Fruit fly (Drosophila melanogaster) whole organism, embryonic: Measurements from ENCODE around the gene CG13385.

Experiments used
- B-H1 ChIP-seq: fragments of 200-800 bp; sonication (Bioruptor generic); IDR thresholded peaks from 3 replicates; pipeline ENCODE4 v1.3.6; 2022; ENCODE audit warnings: missing biosample characterization, missing genetic modification characterization
- Bgb ChIP-seq: fragments of 200-800 bp; sonication (Bioruptor generic); IDR thresholded peaks from 2 replicates; pipeline ENCODE4 v1.3.6; 2022; ENCODE audit warnings: missing biosample characterization, missing genetic modification characterization; ENCODE audit not compliant: partially characterized antibody
- Blimp-1 ChIP-seq: fragments of 200-800 bp; sonication (Bioruptor generic); optimal IDR thresholded peaks from 3 replicates; lab custom pipeline; 2018; ENCODE audit warnings: missing biosample characterization, missing genetic modification characterization, mild to moderate bottlenecking, moderate library complexity, missing genetic modification reagents
- CG11504 ChIP-seq: fragments of 200-800 bp; sonication (Bioruptor generic); optimal IDR thresholded peaks from 3 replicates; lab custom pipeline; 2019; ENCODE audit warnings: missing biosample characterization, mild to moderate bottlenecking, missing genetic modification characterization, moderate library complexity
- CG12219 ChIP-seq: fragments of 200-800 bp; sonication (Bioruptor generic); optimal IDR thresholded peaks from 3 replicates; lab custom pipeline; 2018; ENCODE audit warnings: missing biosample characterization, mild to moderate bottlenecking, missing genetic modification characterization
- CG13123 ChIP-seq: fragments of 200-800 bp; sonication (Bioruptor generic); optimal IDR thresholded peaks from 2 replicates; lab custom pipeline; 2016; ENCODE audit warnings: missing biosample characterization, missing genetic modification characterization
- CG1529 ChIP-seq: fragments of 200-800 bp; sonication (Bioruptor generic); optimal IDR thresholded peaks from 3 replicates; lab custom pipeline; 2018; ENCODE audit warnings: missing biosample characterization, missing genetic modification characterization
- CG15601 ChIP-seq: fragments of 200-800 bp; sonication (Bioruptor generic); optimal IDR thresholded peaks from 3 replicates; lab custom pipeline; 2019; ENCODE audit warnings: missing biosample characterization, mild to moderate bottlenecking, missing genetic modification characterization, moderate library complexity
- CG17359 ChIP-seq: fragments of 200-800 bp; sonication (Bioruptor generic); optimal IDR thresholded peaks from 3 replicates; lab custom pipeline; 2018; ENCODE audit warnings: missing biosample characterization, mild to moderate bottlenecking, missing genetic modification characterization, moderate library complexity
- CG17385 ChIP-seq: fragments of 200-800 bp; sonication (Bioruptor generic); optimal IDR thresholded peaks from 3 replicates; lab custom pipeline; 2018; ENCODE audit warnings: missing biosample characterization, mild to moderate bottlenecking, missing genetic modification characterization
- CG2712 ChIP-seq: fragments of 200-800 bp; optimal IDR thresholded peaks from 3 replicates; lab custom pipeline; 2019; ENCODE audit warnings: missing biosample characterization, mild to moderate bottlenecking, missing genetic modification characterization, moderate library complexity
- CG3281 ChIP-seq: fragments of 200-800 bp; sonication (Bioruptor generic); optimal IDR thresholded peaks from 3 replicates; lab custom pipeline; 2017; ENCODE audit warnings: missing biosample characterization, mild to moderate bottlenecking, missing genetic modification characterization
- CG3847 ChIP-seq: fragments of 200-800 bp; sonication (Bioruptor generic); IDR thresholded peaks from 2 replicates; pipeline ENCODE4 v1.3.6; 2022; ENCODE audit warnings: missing biosample characterization, missing genetic modification characterization
- CG6272 ChIP-seq: fragments of 200-800 bp; sonication (Bioruptor generic); IDR thresholded peaks from 2 replicates; pipeline ENCODE4 v1.3.6; 2022; ENCODE audit warnings: missing biosample characterization, missing genetic modification characterization
- CG6683 ChIP-seq: fragments of 200-800 bp; sonication (Bioruptor generic); optimal IDR thresholded peaks from 2 replicates; lab custom pipeline; 2017; ENCODE audit warnings: missing biosample characterization, mild to moderate bottlenecking, missing genetic modification characterization, missing genetic modification reagents
- CG6765 ChIP-seq: fragments of 200-800 bp; sonication (Bioruptor generic); optimal IDR thresholded peaks from 3 replicates; lab custom pipeline; 2017; ENCODE audit warnings: missing biosample characterization, mild to moderate bottlenecking, missing genetic modification characterization
- D ChIP-seq, 2 experiments: fragments of 200-800 bp in 1 of 2; fragments of >200 bp in 1 of 2; sonication (Bioruptor generic) in 1 of 2; optimal IDR thresholded peaks; 2 replicates in 1 of 2; 3 replicates in 1 of 2; lab custom pipeline; 2017; ENCODE audit warnings: mild to moderate bottlenecking in 1 of 2, missing biosample characterization in 1 of 2, missing genetic modification characterization in 1 of 2, missing genetic modification reagents in 1 of 2
- Dip3 ChIP-seq: fragments of 200-800 bp; sonication (Bioruptor generic); optimal IDR thresholded peaks from 3 replicates; lab custom pipeline; 2016; ENCODE audit warnings: missing biosample characterization, missing genetic modification characterization
- Doc3 ChIP-seq: fragments of 200-800 bp; sonication (Bioruptor generic); IDR thresholded peaks from 3 replicates; pipeline ENCODE4 v1.3.6; 2022; ENCODE audit warnings: missing biosample characterization, missing genetic modification characterization; ENCODE audit not compliant: partially characterized antibody
- Ets97D ChIP-seq: fragments of 200-800 bp; sonication (Bioruptor generic); optimal IDR thresholded peaks from 3 replicates; lab custom pipeline; 2016; ENCODE audit warnings: missing biosample characterization, missing genetic modification characterization
- HLHmδ ChIP-seq: fragments of 200-800 bp; sonication (Bioruptor generic); optimal IDR thresholded peaks from 2 replicates; lab custom pipeline; 2018; ENCODE audit warnings: missing biosample characterization, mild to moderate bottlenecking, missing genetic modification characterization, moderate library complexity
- Hr51 ChIP-seq, 2 experiments: fragments of 200-800 bp; sonication (Bioruptor generic); optimal IDR thresholded peaks; 2 replicates in 1 of 2; 3 replicates in 1 of 2; lab custom pipeline; 2016 to 2018; ENCODE audit warnings: missing biosample characterization in 2 of 2, missing genetic modification characterization in 2 of 2, mild to moderate bottlenecking in 1 of 2, moderate library complexity in 1 of 2
- Mad ChIP-seq: fragments of 200-800 bp; sonication (Bioruptor generic); optimal IDR thresholded peaks from 2 replicates; lab custom pipeline; 2016; ENCODE audit warnings: missing biosample characterization, missing genetic modification characterization
- NC2β ChIP-seq: fragments of 200-800 bp; sonication (Bioruptor generic); optimal IDR thresholded peaks from 2 replicates; lab custom pipeline; 2016; ENCODE audit warnings: missing biosample characterization, missing genetic modification characterization
- Rx ChIP-seq: fragments of 200-800 bp; sonication (Bioruptor generic); IDR thresholded peaks from 2 replicates; pipeline ENCODE4 v1.3.6; 2022; ENCODE audit warnings: missing biosample characterization, missing genetic modification characterization
- Spps ChIP-seq: fragments of 200-800 bp; sonication (Bioruptor generic); optimal IDR thresholded peaks from 2 replicates; lab custom pipeline; 2018; ENCODE audit warnings: missing biosample characterization, mild to moderate bottlenecking, missing genetic modification characterization
- ab ChIP-seq: fragments of 200-800 bp; sonication (Bioruptor generic); optimal IDR thresholded peaks from 2 replicates; lab custom pipeline; 2016; ENCODE audit warnings: missing biosample characterization, missing genetic modification characterization
- abd-A ChIP-seq: fragments of 200-800 bp; sonication (Bioruptor generic); optimal IDR thresholded peaks from 3 replicates; lab custom pipeline; 2019; ENCODE audit warnings: missing biosample characterization, mild to moderate bottlenecking, missing genetic modification characterization, moderate library complexity
- aop ChIP-seq: fragments of 200-800 bp; sonication (Bioruptor generic); IDR thresholded peaks from 2 replicates; pipeline ENCODE4 v1.3.6; 2022; ENCODE audit warnings: missing biosample characterization, missing genetic modification characterization
- ara ChIP-seq: fragments of 200-800 bp; sonication (Bioruptor generic); IDR thresholded peaks from 2 replicates; pipeline ENCODE4 v1.3.6; 2022; ENCODE audit warnings: missing biosample characterization, missing genetic modification characterization
- bowl ChIP-seq: fragments of 200-800 bp; sonication (Bioruptor generic); IDR thresholded peaks from 2 replicates; pipeline ENCODE4 v1.3.6; 2022; ENCODE audit warnings: missing biosample characterization, missing genetic modification characterization
- corto ChIP-seq: fragments of 200-800 bp; sonication (Bioruptor generic); optimal IDR thresholded peaks from 2 replicates; lab custom pipeline; 2016; ENCODE audit warnings: missing biosample characterization, mild to moderate bottlenecking, missing genetic modification characterization, moderate library complexity
- eyg ChIP-seq: fragments of 200-800 bp; sonication (Bioruptor generic); optimal IDR thresholded peaks from 3 replicates; lab custom pipeline; 2016; ENCODE audit warnings: missing biosample characterization, missing genetic modification characterization
- fd64A ChIP-seq: fragments of 200-800 bp; sonication (Bioruptor generic); optimal IDR thresholded peaks from 3 replicates; lab custom pipeline; 2018; ENCODE audit warnings: missing biosample characterization, mild to moderate bottlenecking, missing genetic modification characterization
- fd96Cb ChIP-seq: fragments of 200-800 bp; sonication (Bioruptor generic); optimal IDR thresholded peaks from 2 replicates; lab custom pipeline; 2018; ENCODE audit warnings: missing biosample characterization, mild to moderate bottlenecking, missing genetic modification characterization, moderate library complexity
- gcm ChIP-seq: fragments of 200-800 bp; sonication (Bioruptor generic); optimal IDR thresholded peaks from 2 replicates; lab custom pipeline; 2019; ENCODE audit warnings: missing biosample characterization, mild to moderate bottlenecking, missing genetic modification characterization, moderate library complexity
- grn ChIP-seq: fragments of 200-800 bp; sonication (Bioruptor generic); optimal IDR thresholded peaks from 3 replicates; lab custom pipeline; 2017; ENCODE audit warnings: missing biosample characterization, missing genetic modification characterization
- gro ChIP-seq: fragments of 200-800 bp; sonication (Bioruptor generic); optimal IDR thresholded peaks from 2 replicates; lab custom pipeline; 2016; ENCODE audit warnings: missing biosample characterization, missing genetic modification characterization
- kah ChIP-seq: fragments of 200-800 bp; sonication (Bioruptor generic); optimal IDR thresholded peaks from 2 replicates; lab custom pipeline; 2018; ENCODE audit warnings: missing biosample characterization, mild to moderate bottlenecking, missing genetic modification characterization
- maf-S ChIP-seq: fragments of 200-800 bp; sonication (Bioruptor generic); optimal IDR thresholded peaks from 2 replicates; lab custom pipeline; 2016; ENCODE audit warnings: missing biosample characterization, missing genetic modification characterization
- odd ChIP-seq: fragments of 200-800 bp; sonication (Bioruptor generic); optimal IDR thresholded peaks from 2 replicates; lab custom pipeline; 2017; ENCODE audit warnings: missing biosample characterization, mild to moderate bottlenecking, missing genetic modification characterization
- pros ChIP-seq: fragments of 200-800 bp; sonication (Bioruptor generic); optimal IDR thresholded peaks from 3 replicates; lab custom pipeline; 2019; ENCODE audit warnings: missing biosample characterization, mild to moderate bottlenecking, missing genetic modification characterization, moderate library complexity
- schlank ChIP-seq: fragments of 200-800 bp; sonication (Bioruptor generic); optimal IDR thresholded peaks from 2 replicates; lab custom pipeline; 2018; ENCODE audit warnings: missing biosample characterization, mild to moderate bottlenecking, missing genetic modification characterization
- sd ChIP-seq: fragments of 200-800 bp; sonication (Bioruptor generic); optimal IDR thresholded peaks from 3 replicates; lab custom pipeline; 2018; ENCODE audit warnings: missing biosample characterization, mild to moderate bottlenecking, missing genetic modification characterization, moderate library complexity
- sna ChIP-seq: fragments of 200-800 bp; sonication (Bioruptor generic); IDR thresholded peaks from 2 replicates; pipeline ENCODE4 v1.3.6; 2022; ENCODE audit warnings: missing biosample characterization, missing genetic modification characterization; ENCODE audit not compliant: partially characterized antibody
- usp ChIP-seq: fragments of >200 bp; optimal IDR thresholded peaks from 2 replicates; lab custom pipeline; 2017; ENCODE audit warnings: missing biosample characterization, missing genetic modification characterization
- zen2 ChIP-seq: fragments of 200-800 bp; sonication (Bioruptor generic); IDR thresholded peaks from 3 replicates; pipeline ENCODE4 v1.3.6; 2022; ENCODE audit warnings: missing biosample characterization, missing genetic modification characterization; ENCODE audit not compliant: partially characterized antibody

The CG13385 gene

dm6 chr2L:8403286-8404270 lies 7.1 kb downstream of the CG13385 start, which contains the start of gene emb (continued):
- TF ChIP-seq CG1529 (GFP tag; lab: Kevin White, UChicago) (no peak), CG17385 (GFP tag; lab: Kevin White, UChicago) (peak; percentile 85), corto (GFP tag; lab: Kevin White, UChicago) (no peak), CG11504 (tag; lab: Kevin White, UChicago) (no peak), gro (GFP tag; lab: Kevin White, UChicago) (no peak), CG6683 (no peak), aop (GFP tag; lab: Robert Waterston, UW) (0 out of 2 replicates have a peak, but pooled peaks have one; percentile 30), sna (GFP tag; lab: Robert Waterston, UW) (peak; percentile 93), Dip3 (GFP tag; lab: Kevin White, UChicago) (no peak), CG13123 (GFP tag; lab: Kevin White, UChicago) (no peak), Rx (GFP tag; lab: Robert Waterston, UW) (0 out of 2 replicates have a peak, but pooled peaks have one; percentile 25), usp (GFP tag; lab: Kevin White, UChicago) (no peak), NC2β (GFP tag; lab: Kevin White, UChicago) (peak; percentile 47), CG3847 (peak; percentile 59), zen2 (GFP tag; lab: Robert Waterston, UW) (peak; percentile 93), eyg (GFP tag; lab: Kevin White, UChicago) (peak; percentile 29), D (optimal IDR thresholded peaks at IDR 0.05; lab: Kevin White, UChicago) (no peak), D (GFP tag; optimal IDR thresholded peaks at IDR 0.05; lab: Kevin White, UChicago) (no peak), CG2712 (tag; lab: Kevin White, UChicago) (peak; percentile 68), Hr51 (GFP tag; optimal IDR thresholded peaks at IDR 0.05; lab: Kevin White, UChicago) (peak in 1 of 2 experiments; percentile 15), grn (GFP tag; lab: Kevin White, UChicago) (no peak), CG17359 (tag; lab: Kevin White, UChicago) (peak; percentile 19), fd96Cb (tag; lab: Kevin White, UChicago) (peak; percentile 7), schlank (no peak), pros (GFP tag; lab: Kevin White, UChicago) (no peak), CG6765 (no peak), Doc3 (peak; percentile 92), CG3281 (GFP tag; lab: Kevin White, UChicago) (peak; percentile 73), Spps (no peak), maf-S (GFP tag; lab: Kevin White, UChicago) (peak; percentile 30), HLHmδ (peak; percentile 12), CG15601 (tag; lab: Kevin White, UChicago) (peak; percentile 47), CG6272 (GFP tag; lab: Robert Waterston, UW) (no peak), Blimp-1 (GFP tag; lab: Kevin White, UChicago) (no peak), Mad (peak; percentile 65), ab (GFP tag; lab: Kevin White, UChicago) (no peak), ara (peak; percentile 42; the same call in 1 of the 2 replicates), fd64A (GFP tag; lab: Kevin White, UChicago) (peak; percentile 2), kah (GFP tag; lab: Kevin White, UChicago) (peak; percentile 27), odd (GFP tag; lab: Kevin White, UChicago) (no peak), Bgb (peak; percentile 97), Ets97D (GFP tag; lab: Kevin White, UChicago) (peak; percentile 95), sd (no peak), B-H1 (GFP tag; lab: Robert Waterston, UW) (no peak), abd-A (no peak), CG12219 (peak; percentile 0), bowl (GFP tag; lab: Robert Waterston, UW) (no peak), gcm (GFP tag; lab: Kevin White, UChicago) (no peak)
